Worm (Caenorhabditis elegans) whole organism, L4/young adult: ENCODE measurements around the gene swm-1.

Experiments
- W03F9.2 ChIP-seq: fragments of 150-350 bp; optimal IDR thresholded peaks from 2 replicates; lab custom pipeline; 2014; ENCODE audit warnings: missing biosample characterization, missing genetic modification characterization
- dao-5 ChIP-seq: sonication (generic microtip); optimal IDR thresholded peaks from 2 replicates; lab custom pipeline; 2016; ENCODE audit warnings: missing genotype, missing genetic modification characterization, moderate library complexity, missing compliant biosample characterization
- him-1 ChIP-seq: sonication (generic microtip); optimal IDR thresholded peaks from 2 replicates; lab custom pipeline; 2016; ENCODE audit warnings: missing genotype, missing genetic modification reagents, missing genetic modification characterization, missing compliant biosample characterization

DNA sequence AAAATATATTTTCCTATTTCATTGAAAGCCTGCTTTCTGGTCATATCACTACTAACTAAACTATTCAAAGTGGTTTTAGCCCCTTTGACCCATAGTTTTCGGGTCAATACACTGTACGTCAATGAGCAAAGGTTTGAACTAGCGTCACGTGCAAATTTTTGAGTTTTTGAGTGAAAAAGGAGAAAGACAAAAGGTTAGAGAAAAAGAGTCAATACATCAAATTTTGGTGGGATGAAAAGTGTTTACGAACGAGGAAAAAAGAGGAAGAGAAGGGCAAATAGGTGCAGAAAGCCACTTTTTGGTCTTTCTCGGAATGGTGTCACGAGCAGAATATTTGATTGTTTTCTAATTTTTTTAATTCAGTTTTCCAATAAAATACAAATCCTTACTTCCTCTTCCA lies 21.2 kb upstream of the swm-1 start:
- TF ChIP-seq him-1 (tag; lab: Kevin White, UChicago) (no peak), W03F9.2 (tag; lab: Kevin White, UChicago) (no peak), dao-5 (no peak)
